Worm (Caenorhabditis elegans) whole organism, early embryonic: Measurements from ENCODE around the gene clec-140.

Experiments used
- B0310.2 ChIP-seq: sonication (generic microtip); optimal IDR thresholded peaks from 2 replicates; lab custom pipeline; 2016; ENCODE audit warnings: mild to moderate bottlenecking, missing genetic modification characterization, missing compliant biosample characterization
- aly-1 ChIP-seq: sonication (generic microtip); optimal IDR thresholded peaks from 2 replicates; lab custom pipeline; 2016; ENCODE audit warnings: missing genetic modification characterization, missing compliant biosample characterization
- ama-1 ChIP-seq: fragments of 150-350 bp; optimal IDR thresholded peaks from 2 replicates; lab custom pipeline; 2014
- ets-7 ChIP-seq: sonication (generic microtip); optimal IDR thresholded peaks from 2 replicates; lab custom pipeline; 2016; ENCODE audit warnings: missing genotype, missing genetic modification characterization, missing compliant biosample characterization
- hmbx-1 ChIP-seq: sonication (generic microtip); optimal IDR thresholded peaks from 2 replicates; lab custom pipeline; 2016; ENCODE audit warnings: mild to moderate bottlenecking, missing genetic modification characterization, missing compliant biosample characterization
- tbx-11 ChIP-seq: fragments of 200-800 bp; sonication (Bioruptor generic); IDR thresholded peaks from 2 replicates; pipeline ENCODE4 v1.3.6; 2022; ENCODE audit warnings: missing genetic modification characterization, missing compliant biosample characterization
- tbx-37 ChIP-seq: fragments of 200-800 bp; sonication (Bioruptor generic); conservative IDR thresholded peaks from 2 replicates; pipeline ENCODE4 v1.3.6; 2022; ENCODE audit warnings: missing genetic modification reagents, missing genetic modification characterization, missing compliant biosample characterization

DNA sequence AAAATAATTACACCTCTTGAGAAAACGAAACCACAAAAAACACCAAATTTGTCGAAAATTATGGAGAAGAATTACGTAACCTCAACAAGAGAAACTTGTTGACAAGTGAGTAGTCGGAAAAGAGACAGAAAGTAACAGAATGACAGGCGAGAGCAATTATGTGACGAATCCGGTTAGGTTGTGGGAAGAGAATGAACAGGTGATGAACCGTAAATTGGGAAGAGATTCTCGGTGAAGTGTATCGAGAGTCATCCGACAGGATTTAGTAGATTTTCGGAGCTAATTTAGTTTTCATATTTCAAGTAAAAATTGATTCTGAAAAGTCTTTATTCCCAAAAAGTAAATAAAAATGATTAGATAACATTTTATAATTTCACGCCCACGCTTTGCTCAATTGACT is 8.5 kb downstream of the clec-140 start, which contains the start of gene T05A7.7:
- TF ChIP-seq aly-1 (tag; lab: Kevin White, UChicago) (no peak), tbx-37 (no peak), hmbx-1 (tag; lab: Kevin White, UChicago) (no peak), ama-1 (lab: Kevin White, UChicago) (no peak), B0310.2 (tag; lab: Kevin White, UChicago) (no peak), tbx-11 (GFP tag; lab: Robert Waterston, UW) (no peak), ets-7 (no peak)
